Fruit fly (Drosophila melanogaster): ENCODE measurements around the gene CG8004.

CG8004 gene

DNA sequence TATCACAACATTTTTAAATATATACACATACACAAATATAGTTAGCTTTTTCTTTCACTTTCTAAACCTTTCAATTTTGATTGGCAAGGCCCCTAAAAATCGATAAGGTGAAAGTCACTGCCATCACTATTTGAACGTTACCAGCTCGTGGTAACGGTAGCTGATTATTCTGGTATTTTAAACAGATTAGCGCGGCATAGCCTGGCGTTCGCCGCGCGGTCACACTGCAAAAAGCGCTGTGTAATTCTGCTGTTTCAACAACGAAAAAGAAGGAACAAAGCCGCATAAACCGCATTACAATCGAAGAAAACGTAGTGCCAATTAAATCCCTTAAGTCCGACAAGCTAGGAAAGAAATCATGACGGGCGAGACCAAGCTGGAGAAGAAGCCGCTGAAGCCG is 13.5 kb downstream of the CG8004 start, which contains the start of gene Rpn1 (continued):
- TF ChIP-seq CG34224 (GFP tag; IDR thresholded peaks at IDR 0.05; ENCODE audit: partially characterized antibody), result peak; percentile 54; the same call in 2 of the 3 replicates
- no peak for TF ChIP-seq Tbp (GFP tag; optimal IDR thresholded peaks at IDR 0.05)
- no peak for TF ChIP-seq CG6175 (GFP tag; IDR thresholded peaks at IDR 0.05)
- TF ChIP-seq Ada2b (GFP tag; IDR thresholded peaks at IDR 0.05), result no peak
- no peak for TF ChIP-seq chinmo (GFP tag; IDR thresholded peaks at IDR 0.05; ENCODE audit: partially characterized antibody)
- TF ChIP-seq Optix (GFP tag; IDR thresholded peaks at IDR 0.05), result no peak
- no peak for TF ChIP-seq CG10979 (tag; optimal IDR thresholded peaks at IDR 0.05)
- peak; percentile 76 for TF ChIP-seq CG15514 (GFP tag; optimal IDR thresholded peaks at IDR 0.05)
- TF ChIP-seq Asciz (GFP tag; optimal IDR thresholded peaks at IDR 0.05), result no peak
- TF ChIP-seq klu (GFP tag; IDR thresholded peaks at IDR 0.05), result no peak
- TF ChIP-seq CG4282 (GFP tag; optimal IDR thresholded peaks at IDR 0.05), result no peak
- no peak for TF ChIP-seq CG2202 (tag; optimal IDR thresholded peaks at IDR 0.05)
- no peak for TF ChIP-seq Hr78 (GFP tag; optimal IDR thresholded peaks at IDR 0.05)
- TF ChIP-seq CG14441 (GFP tag; IDR thresholded peaks at IDR 0.05), result no peak
- TF ChIP-seq CG15269 (tag; optimal IDR thresholded peaks at IDR 0.05), result no peak
- TF ChIP-seq Sry-β (GFP tag; optimal IDR thresholded peaks at IDR 0.05), result peak; percentile 21
- no peak for TF ChIP-seq CG4854 (GFP tag; optimal IDR thresholded peaks at IDR 0.05)
- TF ChIP-seq org-1 (GFP tag; optimal IDR thresholded peaks at IDR 0.05), result no peak
- no peak for TF ChIP-seq Atf6 (GFP tag; IDR thresholded peaks at IDR 0.05)
- no peak for TF ChIP-seq Dfd (GFP tag; optimal IDR thresholded peaks at IDR 0.05)
- TF ChIP-seq z (GFP tag; IDR thresholded peaks at IDR 0.05), result no peak
- peak; percentile 86 for TF ChIP-seq Ets65A (GFP tag)
- no peak for TF ChIP-seq H2.0 (GFP tag; IDR thresholded peaks at IDR 0.05)
- TF ChIP-seq CG14710 (tag; optimal IDR thresholded peaks at IDR 0.05), result peak; percentile 37
- TF ChIP-seq CG9932 (GFP tag; IDR thresholded peaks at IDR 0.05), result peak; percentile 66
- TF ChIP-seq CG8388 (GFP tag; optimal IDR thresholded peaks at IDR 0.05), result no peak
- peak; percentile 84 for TF ChIP-seq Dref (GFP tag; IDR thresholded peaks at IDR 0.05)
- no peak for TF ChIP-seq CG12744 (GFP tag; optimal IDR thresholded peaks at IDR 0.05)
- TF ChIP-seq CG14667 (GFP tag; IDR thresholded peaks at IDR 0.05), result no peak
- TF ChIP-seq gcm (GFP tag; optimal IDR thresholded peaks at IDR 0.05), result no peak
- peak; percentile 57 for TF ChIP-seq ftz-f1 (GFP tag; optimal IDR thresholded peaks at IDR 0.05)
- TF ChIP-seq CG17802 (tag; optimal IDR thresholded peaks at IDR 0.05), result no peak
- no peak for TF ChIP-seq Deaf1 (tag; optimal IDR thresholded peaks at IDR 0.05)
- TF ChIP-seq CG15696 (tag; optimal IDR thresholded peaks at IDR 0.05), result no peak
- no peak for TF ChIP-seq br (optimal IDR thresholded peaks at IDR 0.05)
- TF ChIP-seq Kr (GFP tag; optimal IDR thresholded peaks at IDR 0.05), result no peak
- TF ChIP-seq CG15479 (GFP tag; optimal IDR thresholded peaks at IDR 0.05), result no peak
- TF ChIP-seq en (GFP tag; optimal IDR thresholded peaks at IDR 0.05), result no peak
- TF ChIP-seq CG5180 (GFP tag; optimal IDR thresholded peaks at IDR 0.05), result no peak
- peak; percentile 53; the same call in 1 of the 3 replicates for TF ChIP-seq so (GFP tag; IDR thresholded peaks at IDR 0.05)
- peak; percentile 68 for TF ChIP-seq CG13287 (GFP tag; IDR thresholded peaks at IDR 0.05; ENCODE audit: partially characterized antibody)
- TF ChIP-seq CG10267 (tag; optimal IDR thresholded peaks at IDR 0.05), result peak; percentile 17
- TF ChIP-seq Hmx (GFP tag; optimal IDR thresholded peaks at IDR 0.05), result no peak
- TF ChIP-seq Spps (tag; optimal IDR thresholded peaks at IDR 0.05), result no peak
- TF ChIP-seq CG31388 (GFP tag; optimal IDR thresholded peaks at IDR 0.05), result no peak
- TF ChIP-seq CG34422 (GFP tag; IDR thresholded peaks at IDR 0.05), result no peak
- TF ChIP-seq Gsc (GFP tag; IDR thresholded peaks at IDR 0.05), result no peak
- TF ChIP-seq CG4730 (GFP tag; IDR thresholded peaks at IDR 0.05), result no peak
- no peak for TF ChIP-seq CG7928 (GFP tag; optimal IDR thresholded peaks at IDR 0.05)
- no peak for TF ChIP-seq slou (GFP tag; optimal IDR thresholded peaks at IDR 0.05)
- TF ChIP-seq dmrt11E (tag; optimal IDR thresholded peaks at IDR 0.05), result no peak
- no peak for TF ChIP-seq sens-2 (GFP tag; IDR thresholded peaks at IDR 0.05)
